Worm (Caenorhabditis elegans) whole organism, L4 larva: ENCODE data around the gene T05G5.1.

Experiments used
- D1046.2 ChIP-seq: fragments of 200-800 bp; sonication (Bioruptor generic); IDR thresholded peaks from 2 replicates; pipeline ENCODE4 v1.3.6; 2022; ENCODE audit warnings: missing genetic modification characterization, missing compliant biosample characterization
- F10B5.3 ChIP-seq: sonication (generic microtip); optimal IDR thresholded peaks from 2 replicates; lab custom pipeline; 2016; ENCODE audit warnings: mild to moderate bottlenecking, missing genetic modification characterization, missing compliant biosample characterization
- F26F4.8 ChIP-seq: fragments of 200-800 bp; sonication (Bioruptor generic); conservative IDR thresholded peaks from 2 replicates; pipeline ENCODE4 v1.3.6; 2022; ENCODE audit warnings: missing genetic modification characterization, missing compliant biosample characterization
- T26A8.4 ChIP-seq: fragments of 200-800 bp; sonication (Bioruptor generic); IDR thresholded peaks from 2 replicates; pipeline ENCODE4 v1.3.6; 2022; ENCODE audit warnings: missing genetic modification characterization, missing compliant biosample characterization
- Y105C5A.15 ChIP-seq: fragments of 200-800 bp; sonication (Bioruptor generic); IDR thresholded peaks from 2 replicates; pipeline ENCODE4 v1.3.6; 2022; ENCODE audit warnings: missing genetic modification characterization, missing compliant biosample characterization
- Y5F2A.4 ChIP-seq: fragments of 200-800 bp; sonication (Bioruptor generic); optimal IDR thresholded peaks from 2 replicates; lab custom pipeline; 2018; ENCODE audit warnings: mild to moderate bottlenecking, missing genetic modification characterization, missing compliant biosample characterization
- Y75B8A.6 ChIP-seq: fragments of 200-800 bp; sonication (Bioruptor generic); IDR thresholded peaks from 2 replicates; pipeline ENCODE4 v1.3.6; 2022; ENCODE audit warnings: missing genetic modification reagents, missing genetic modification characterization, missing compliant biosample characterization
- ZK337.2 ChIP-seq: fragments of 200-800 bp; sonication (Bioruptor generic); IDR thresholded peaks from 2 replicates; pipeline ENCODE4 v1.3.6; 2022; ENCODE audit warnings: missing genetic modification reagents, missing genetic modification characterization, missing compliant biosample characterization
- aha-1 ChIP-seq: fragments of 150-350 bp; peaks from one replicate; lab custom pipeline; 2014; ENCODE audit warnings: missing biosample characterization, missing genetic modification characterization
- aly-2 ChIP-seq: sonication (generic microtip); optimal IDR thresholded peaks from 2 replicates; lab custom pipeline; 2018; ENCODE audit warnings: missing biosample characterization, missing genetic modification characterization
- attf-4 ChIP-seq: sonication (generic microtip); optimal IDR thresholded peaks from 3 replicates; lab custom pipeline; 2017; ENCODE audit warnings: missing biosample characterization, missing genetic modification characterization
- ceh-28 ChIP-seq: fragments of 150-350 bp; optimal IDR thresholded peaks from 2 replicates; lab custom pipeline; 2014; ENCODE audit warnings: missing biosample characterization, missing genetic modification reagents, missing genetic modification characterization
- ceh-32 ChIP-seq: sonication (generic microtip); optimal IDR thresholded peaks from 2 replicates; lab custom pipeline; 2016; ENCODE audit warnings: mild to moderate bottlenecking, missing genetic modification characterization, missing compliant biosample characterization; ENCODE audit not compliant: poor library complexity
- ceh-44 ChIP-seq: fragments of 200-800 bp; sonication (Bioruptor generic); IDR thresholded peaks from 2 replicates; pipeline ENCODE4 v1.3.6; 2022; ENCODE audit warnings: missing genetic modification reagents, missing genetic modification characterization, missing compliant biosample characterization
- ceh-62 ChIP-seq: sonication (generic microtip); optimal IDR thresholded peaks from 2 replicates; lab custom pipeline; 2017; ENCODE audit warnings: missing biosample characterization, missing genetic modification characterization
- daf-12 ChIP-seq: fragments of 150-350 bp; optimal IDR thresholded peaks from 2 replicates; lab custom pipeline; 2014; ENCODE audit warnings: missing biosample characterization, missing genetic modification reagents, missing genetic modification characterization
- daf-16 ChIP-seq, 3 experiments: sonication (generic microtip); optimal IDR thresholded peaks; 2 replicates each; lab custom pipeline; 2016 to 2017; ENCODE audit warnings: missing genetic modification characterization in 3 of 3, missing genetic modification reagents in 3 of 3, mild to moderate bottlenecking in 2 of 3, missing compliant biosample characterization in 2 of 3, missing biosample characterization in 1 of 3, moderate library complexity in 1 of 3
- dmd-8 ChIP-seq: fragments of 200-800 bp; sonication (Bioruptor generic); IDR thresholded peaks from 2 replicates; pipeline ENCODE4 v1.3.6; 2022; ENCODE audit warnings: missing genetic modification characterization, missing compliant biosample characterization
- dve-1 ChIP-seq: sonication (generic microtip); optimal IDR thresholded peaks from 2 replicates; lab custom pipeline; 2017; ENCODE audit warnings: antibody characterized with exemption, mild to moderate bottlenecking, missing genetic modification characterization, missing compliant biosample characterization; ENCODE audit not compliant: insufficient read depth
- hif-1 ChIP-seq, 2 experiments: sonication (generic microtip); optimal IDR thresholded peaks; 2 replicates each; lab custom pipeline; 2016 to 2017; ENCODE audit warnings: missing compliant biosample characterization in 2 of 2, missing genetic modification characterization in 2 of 2, missing genetic modification reagents in 2 of 2, missing genotype in 2 of 2, mild to moderate bottlenecking in 1 of 2
- hlh-11 ChIP-seq: fragments of 200-800 bp; sonication (Bioruptor generic); optimal IDR thresholded peaks from 2 replicates; lab custom pipeline; 2018; ENCODE audit warnings: mild to moderate bottlenecking, missing genetic modification characterization, missing compliant biosample characterization
- hmg-1.1 ChIP-seq: fragments of 200-800 bp; sonication (Bioruptor generic); IDR thresholded peaks from 2 replicates; pipeline ENCODE4 v1.3.6; 2022; ENCODE audit warnings: missing genetic modification reagents, missing genetic modification characterization, missing compliant biosample characterization
- lim-7 ChIP-seq: fragments of 200-800 bp; sonication (Bioruptor generic); IDR thresholded peaks from 2 replicates; pipeline ENCODE4 v1.3.6; 2022; ENCODE audit warnings: missing genetic modification characterization, missing compliant biosample characterization
- lin-13 ChIP-seq: fragments of 150-350 bp; optimal IDR thresholded peaks from 2 replicates; lab custom pipeline; 2014; ENCODE audit warnings: missing biosample characterization, missing genetic modification reagents, missing genetic modification characterization
- lin-15B ChIP-seq: fragments of 150-350 bp; sonication (generic microtip); optimal IDR thresholded peaks from 3 replicates; lab custom pipeline; 2014; ENCODE audit warnings: missing biosample characterization, missing genetic modification characterization
- lin-38 ChIP-seq: fragments of 200-800 bp; sonication (Bioruptor generic); IDR thresholded peaks from 2 replicates; pipeline ENCODE4 v1.3.6; 2022; ENCODE audit warnings: missing genetic modification reagents, missing genetic modification characterization, missing compliant biosample characterization
- lin-39 ChIP-seq: fragments of 150-350 bp; optimal IDR thresholded peaks from 2 replicates; lab custom pipeline; 2014; ENCODE audit warnings: missing biosample characterization, missing genetic modification reagents, missing genetic modification characterization
- lsy-2 ChIP-seq, 2 experiments: fragments of 150-350 bp in 1 of 2; sonication (generic microtip) in 1 of 2; optimal IDR thresholded peaks; 2 replicates each; lab custom pipeline; 2014 to 2017; ENCODE audit warnings: missing biosample characterization in 2 of 2, missing genetic modification characterization in 2 of 2
- madf-5 ChIP-seq, 2 experiments: fragments of 200-800 bp; sonication (Bioruptor generic); IDR thresholded peaks; 2 replicates each; pipeline ENCODE4 v1.3.6; 2022; ENCODE audit warnings: missing compliant biosample characterization in 2 of 2, missing genetic modification characterization in 2 of 2
- madf-9 ChIP-seq: fragments of 200-800 bp; sonication (Bioruptor generic); conservative IDR thresholded peaks from 2 replicates; pipeline ENCODE4 v1.3.6; 2022; ENCODE audit warnings: missing genetic modification reagents, missing genetic modification characterization, missing compliant biosample characterization
- mdl-1 ChIP-seq, 2 experiments: fragments of 150-350 bp in 1 of 2; sonication (generic microtip) in 1 of 2; optimal IDR thresholded peaks; 2 replicates each; lab custom pipeline; 2014 to 2017; ENCODE audit warnings: missing biosample characterization in 2 of 2, missing genetic modification characterization in 2 of 2
- mep-1 ChIP-seq: fragments of 150-350 bp; sonication (generic microtip); optimal IDR thresholded peaks from 3 replicates; lab custom pipeline; 2014; ENCODE audit warnings: missing biosample characterization, missing genetic modification characterization
- nhr-28 ChIP-seq: fragments of 150-350 bp; optimal IDR thresholded peaks from 2 replicates; lab custom pipeline; 2014; ENCODE audit warnings: missing biosample characterization, missing genetic modification characterization
- nhr-41 ChIP-seq: fragments of 200-800 bp; sonication (Bioruptor generic); IDR thresholded peaks from 2 replicates; pipeline ENCODE4 v1.3.6; 2022; ENCODE audit warnings: missing genetic modification reagents, missing genetic modification characterization, missing compliant biosample characterization
- nhr-42 ChIP-seq: fragments of 200-800 bp; sonication (Bioruptor generic); IDR thresholded peaks from 2 replicates; pipeline ENCODE4 v1.3.6; 2022; ENCODE audit warnings: missing genetic modification characterization, missing compliant biosample characterization
- nhr-48 ChIP-seq: sonication (generic microtip); optimal IDR thresholded peaks from 2 replicates; lab custom pipeline; 2016; ENCODE audit warnings: mild to moderate bottlenecking, missing genetic modification characterization, missing compliant biosample characterization
- rbr-2 ChIP-seq: sonication (generic microtip); optimal IDR thresholded peaks from 2 replicates; lab custom pipeline; 2016; ENCODE audit warnings: missing genotype, missing genetic modification characterization, missing compliant biosample characterization
- sdz-12 ChIP-seq: fragments of 200-800 bp; sonication (Bioruptor generic); optimal IDR thresholded peaks from 2 replicates; lab custom pipeline; 2018; ENCODE audit warnings: mild to moderate bottlenecking, missing genetic modification characterization, missing compliant biosample characterization
- set-16 ChIP-seq: fragments of 200-800 bp; sonication (Bioruptor generic); IDR thresholded peaks from 2 replicates; pipeline ENCODE4 v1.3.6; 2022; ENCODE audit warnings: missing genetic modification reagents, missing genetic modification characterization, missing compliant biosample characterization
- skn-1 ChIP-seq: fragments of 150-350 bp; optimal IDR thresholded peaks from 2 replicates; lab custom pipeline; 2014; ENCODE audit warnings: missing biosample characterization, missing genetic modification characterization
- snpc-1.2 ChIP-seq: fragments of 200-800 bp; sonication (Bioruptor generic); IDR thresholded peaks from 2 replicates; pipeline ENCODE4 v1.3.6; 2022; ENCODE audit warnings: missing genetic modification reagents, missing genetic modification characterization, missing compliant biosample characterization
- snpc-4 ChIP-seq: fragments of 150-350 bp; optimal IDR thresholded peaks from 2 replicates; lab custom pipeline; 2014; ENCODE audit warnings: missing biosample characterization, missing genetic modification characterization
- spr-1 ChIP-seq: sonication (generic microtip); optimal IDR thresholded peaks from 2 replicates; lab custom pipeline; 2016; ENCODE audit warnings: mild to moderate bottlenecking, missing genetic modification characterization, missing compliant biosample characterization
- tag-97 ChIP-seq: fragments of 200-800 bp; sonication (Bioruptor generic); IDR thresholded peaks from 2 replicates; pipeline ENCODE4 v1.3.6; 2022; ENCODE audit warnings: missing genetic modification characterization, missing compliant biosample characterization
- tra-1 ChIP-seq: fragments of 200-800 bp; sonication (Bioruptor generic); IDR thresholded peaks from 2 replicates; pipeline ENCODE4 v1.3.6; 2022; ENCODE audit warnings: missing genetic modification reagents, missing genetic modification characterization, missing compliant biosample characterization
- unc-130 ChIP-seq: sonication (generic microtip); optimal IDR thresholded peaks from 2 replicates; lab custom pipeline; 2016; ENCODE audit warnings: missing genetic modification reagents, missing genetic modification characterization, missing compliant biosample characterization
- vab-7 ChIP-seq: fragments of 200-800 bp; sonication (Bioruptor generic); IDR thresholded peaks from 2 replicates; pipeline ENCODE4 v1.3.6; 2022; ENCODE audit warnings: missing genetic modification reagents, missing genetic modification characterization, missing compliant biosample characterization
- zfp-3 ChIP-seq: fragments of 200-800 bp; sonication (Bioruptor generic); conservative IDR thresholded peaks from 2 replicates; pipeline ENCODE4 v1.3.6; 2022; ENCODE audit warnings: missing genetic modification reagents, missing genetic modification characterization, missing compliant biosample characterization
- zip-2 ChIP-seq: fragments of 150-350 bp; optimal IDR thresholded peaks from 2 replicates; lab custom pipeline; 2014; ENCODE audit warnings: missing biosample characterization, missing genetic modification characterization
- ztf-11 ChIP-seq: fragments of 150-350 bp; optimal IDR thresholded peaks from 2 replicates; lab custom pipeline; 2014; ENCODE audit warnings: missing biosample characterization, missing genetic modification characterization
- ztf-7 ChIP-seq: fragments of 150-350 bp; optimal IDR thresholded peaks from 2 replicates; lab custom pipeline; 2014; ENCODE audit warnings: missing biosample characterization, missing genetic modification characterization

T05G5.1 gene

ce11 chrIII:9780665-9781304 lies 37.6 kb upstream of the T05G5.1 start, which contains the start of gene vha-1:
Gene vha-1 (plus strand): TSS chrIII:9781254.
- TF ChIP-seq mep-1 (peak; percentile 92), spr-1 (tag; lab: Kevin White, UChicago) (peak; percentile 64), daf-16 (GFP tag; optimal IDR thresholded peaks at IDR 0.05; lab: Kevin White, UChicago) (no peak), daf-16 (tag; optimal IDR thresholded peaks at IDR 0.05; lab: Kevin White, UChicago) (peak; percentile 60), rbr-2 (tag; lab: Kevin White, UChicago) (peak; percentile 82), set-16 (GFP tag; lab: Robert Waterston, UW) (no peak), hlh-11 (peak; percentile 88), aha-1 (tag; lab: Kevin White, UChicago) (peak; percentile 48), aly-2 (no peak), lin-38 (GFP tag; lab: Robert Waterston, UW) (peak; percentile 97), Y75B8A.6 (GFP tag; lab: Robert Waterston, UW) (no peak), snpc-1.2 (GFP tag; lab: Robert Waterston, UW) (no peak), ceh-62 (no peak), madf-9 (GFP tag; lab: Robert Waterston, UW) (peak; percentile 69; the same call in 1 of the 2 replicates), F10B5.3 (no peak), D1046.2 (GFP tag; lab: Robert Waterston, UW) (no peak), mdl-1 (tag; optimal IDR thresholded peaks at IDR 0.05; lab: Kevin White, UChicago) (peak; percentile 4 to 70), lin-13 (peak; percentile 95), tag-97 (no peak), ztf-11 (tag; lab: Kevin White, UChicago) (no peak), unc-130 (GFP tag; lab: Kevin White, UChicago) (peak; percentile 2), madf-5 (GFP tag; IDR thresholded peaks at IDR 0.05; lab: Robert Waterston, UW) (no peak), ceh-44 (GFP tag; lab: Robert Waterston, UW) (peak; percentile 42; the same call in 1 of the 2 replicates), Y5F2A.4 (GFP tag; lab: Kevin White, UChicago) (no peak), lim-7 (GFP tag; lab: Robert Waterston, UW) (no peak), Y105C5A.15 (GFP tag; lab: Robert Waterston, UW) (no peak), lin-15B (peak; percentile 40), F26F4.8 (GFP tag; lab: Robert Waterston, UW) (no peak), ztf-7 (tag; lab: Kevin White, UChicago) (peak; percentile 22), hif-1 (tag; optimal IDR thresholded peaks at IDR 0.05; lab: Kevin White, UChicago) (peak in 1 of 2 experiments; percentile 58), nhr-41 (GFP tag; lab: Robert Waterston, UW) (no peak), snpc-4 (tag; lab: Kevin White, UChicago) (no peak), nhr-28 (tag; lab: Kevin White, UChicago) (peak; percentile 92), nhr-42 (GFP tag; lab: Robert Waterston, UW) (no peak; the same call in 1 of the 2 replicates), ceh-28 (tag; lab: Kevin White, UChicago) (no peak), daf-12 (tag; lab: Kevin White, UChicago) (no peak), dve-1 (tag; lab: Kevin White, UChicago) (peak; percentile 94), lsy-2 (tag; optimal IDR thresholded peaks at IDR 0.05; lab: Kevin White, UChicago) (peak; percentile 91 to 96), attf-4 (tag; lab: Kevin White, UChicago) (no peak), hmg-1.1 (GFP tag; lab: Robert Waterston, UW) (peak; percentile 77), vab-7 (GFP tag; lab: Robert Waterston, UW) (no peak), tra-1 (0 out of 2 replicates have a peak, but pooled peaks have one; percentile 46), nhr-48 (peak; percentile 40), skn-1 (tag; lab: Kevin White, UChicago) (peak; percentile 4), dmd-8 (GFP tag; lab: Robert Waterston, UW) (no peak), ZK337.2 (no peak), zip-2 (no peak), ceh-32 (tag; lab: Kevin White, UChicago) (no peak), lin-39 (no peak), T26A8.4 (GFP tag; lab: Robert Waterston, UW) (peak; percentile 77), sdz-12 (GFP tag; lab: Kevin White, UChicago) (no peak), zfp-3 (GFP tag; lab: Robert Waterston, UW) (no peak)
